Fruit fly (Drosophila melanogaster) whole organism, embryonic: ENCODE measurements around the gene CG1421.

ENCODE experiments used
- Bgb ChIP-seq: fragments of 200-800 bp; sonication (Bioruptor generic); IDR thresholded peaks from 2 replicates; pipeline ENCODE4 v1.3.6; 2022; ENCODE audit warnings: missing biosample characterization, missing genetic modification characterization; ENCODE audit not compliant: partially characterized antibody
- CG10274 ChIP-seq: fragments of 200-800 bp; sonication (Bioruptor generic); optimal IDR thresholded peaks from 3 replicates; lab custom pipeline; 2017; ENCODE audit warnings: missing biosample characterization, mild to moderate bottlenecking, missing genetic modification characterization
- CG10431 ChIP-seq: fragments of 200-800 bp; sonication (Bioruptor generic); optimal IDR thresholded peaks from 3 replicates; lab custom pipeline; 2018; ENCODE audit warnings: missing biosample characterization, mild to moderate bottlenecking, missing genetic modification characterization
- CG12744 ChIP-seq: fragments of 200-800 bp; sonication (Bioruptor generic); optimal IDR thresholded peaks from 2 replicates; lab custom pipeline; 2016; ENCODE audit warnings: missing biosample characterization, missing genetic modification characterization
- CG13287 ChIP-seq: fragments of 200-800 bp; sonication (Bioruptor generic); IDR thresholded peaks from 2 replicates; pipeline ENCODE4 v1.3.6; 2022; ENCODE audit warnings: missing biosample characterization, missing genetic modification characterization; ENCODE audit not compliant: partially characterized antibody
- CG14050 ChIP-seq: fragments of 200-800 bp; sonication (Bioruptor generic); IDR thresholded peaks from 3 replicates; pipeline ENCODE4 v1.3.6; 2022; ENCODE audit warnings: missing biosample characterization, missing genetic modification characterization
- CG1529 ChIP-seq: fragments of 200-800 bp; sonication (Bioruptor generic); optimal IDR thresholded peaks from 3 replicates; lab custom pipeline; 2018; ENCODE audit warnings: missing biosample characterization, missing genetic modification characterization
- CG17328 ChIP-seq: fragments of 200-800 bp; sonication (Bioruptor generic); IDR thresholded peaks from 2 replicates; pipeline ENCODE4 v1.3.6; 2022; ENCODE audit warnings: missing biosample characterization, missing genetic modification characterization
- CG17829 ChIP-seq: fragments of 200-800 bp; optimal IDR thresholded peaks from 2 replicates; lab custom pipeline; 2019; ENCODE audit warnings: missing biosample characterization, mild to moderate bottlenecking, missing genetic modification characterization, moderate library complexity
- CG18011 ChIP-seq: fragments of 200-800 bp; sonication (Bioruptor generic); optimal IDR thresholded peaks from 2 replicates; lab custom pipeline; 2017; ENCODE audit warnings: missing biosample characterization, missing genetic modification characterization, mild to moderate bottlenecking, moderate library complexity, missing genotype
- CG2199 ChIP-seq: fragments of 200-800 bp; sonication (Bioruptor generic); IDR thresholded peaks from 3 replicates; pipeline ENCODE4 v1.3.6; 2022; ENCODE audit warnings: missing biosample characterization, missing genetic modification characterization
- CG2875 ChIP-seq: fragments of 200-800 bp; sonication (Bioruptor generic); optimal IDR thresholded peaks from 2 replicates; lab custom pipeline; 2017; ENCODE audit warnings: missing biosample characterization, mild to moderate bottlenecking, missing genetic modification characterization, missing genetic modification reagents
- CG30431 ChIP-seq: fragments of 200-800 bp; sonication (Bioruptor generic); optimal IDR thresholded peaks from 2 replicates; lab custom pipeline; 2017; ENCODE audit warnings: missing biosample characterization, missing genetic modification characterization
- CG3065 ChIP-seq: fragments of 200-800 bp; sonication (Bioruptor generic); optimal IDR thresholded peaks from 2 replicates; lab custom pipeline; 2016; ENCODE audit warnings: missing biosample characterization, missing genetic modification characterization
- CG32532 ChIP-seq: fragments of 200-800 bp; sonication (Bioruptor generic); IDR thresholded peaks from 2 replicates; pipeline ENCODE4 v1.3.6; 2022; ENCODE audit warnings: missing biosample characterization, missing genetic modification characterization
- CG33213 ChIP-seq: fragments of 200-800 bp; sonication (Bioruptor generic); optimal IDR thresholded peaks from 3 replicates; lab custom pipeline; 2016; ENCODE audit warnings: missing biosample characterization, missing genetic modification characterization
- CG3847 ChIP-seq: fragments of 200-800 bp; sonication (Bioruptor generic); IDR thresholded peaks from 2 replicates; pipeline ENCODE4 v1.3.6; 2022; ENCODE audit warnings: missing biosample characterization, missing genetic modification characterization
- CG4360 ChIP-seq: fragments of 200-800 bp; sonication (Bioruptor generic); IDR thresholded peaks from 2 replicates; pipeline ENCODE4 v1.3.6; 2022; ENCODE audit warnings: missing biosample characterization, missing genetic modification characterization
- CG6254 ChIP-seq: fragments of 200-800 bp; sonication (Bioruptor generic); optimal IDR thresholded peaks from 3 replicates; lab custom pipeline; 2017; ENCODE audit warnings: mild to moderate bottlenecking, missing biosample characterization, missing genetic modification reagents, missing genetic modification characterization
- CG6689 ChIP-seq: fragments of 200-800 bp; sonication (Bioruptor generic); IDR thresholded peaks from 2 replicates; pipeline ENCODE4 v1.3.6; 2022; ENCODE audit warnings: missing biosample characterization, missing genetic modification characterization
- CG7271 ChIP-seq: fragments of 200-800 bp; sonication (Bioruptor generic); optimal IDR thresholded peaks from 2 replicates; lab custom pipeline; 2018; ENCODE audit warnings: missing biosample characterization, mild to moderate bottlenecking, missing genetic modification characterization, moderate library complexity
- CG7556 ChIP-seq: fragments of 200-800 bp; sonication (Bioruptor generic); optimal IDR thresholded peaks from 2 replicates; lab custom pipeline; 2017; ENCODE audit warnings: missing biosample characterization, mild to moderate bottlenecking, missing genetic modification characterization
- CG9817 ChIP-seq: fragments of 200-800 bp; sonication (Bioruptor generic); optimal IDR thresholded peaks from 2 replicates; lab custom pipeline; 2018; ENCODE audit warnings: missing biosample characterization, mild to moderate bottlenecking, missing genetic modification characterization, moderate library complexity
- CTCF ChIP-seq: fragments of 200-800 bp; sonication (Bioruptor generic); optimal IDR thresholded peaks from 2 replicates; lab custom pipeline; 2017; ENCODE audit warnings: missing biosample characterization, mild to moderate bottlenecking, missing genetic modification characterization, moderate library complexity
- CoRest ChIP-seq: fragments of 200-800 bp; sonication (Bioruptor generic); optimal IDR thresholded peaks from 3 replicates; lab custom pipeline; 2018; ENCODE audit warnings: missing biosample characterization, mild to moderate bottlenecking, missing genetic modification characterization, moderate library complexity
- D19A ChIP-seq: fragments of 200-800 bp; optimal IDR thresholded peaks from 3 replicates; lab custom pipeline; 2019; ENCODE audit warnings: missing biosample characterization, mild to moderate bottlenecking, missing genetic modification characterization, moderate library complexity
- Doc2 ChIP-seq: fragments of 200-800 bp; sonication (Bioruptor generic); IDR thresholded peaks from 2 replicates; pipeline ENCODE4 v1.3.6; 2022; ENCODE audit warnings: missing biosample characterization, missing genetic modification characterization
- Ets97D ChIP-seq: fragments of 200-800 bp; sonication (Bioruptor generic); optimal IDR thresholded peaks from 3 replicates; lab custom pipeline; 2016; ENCODE audit warnings: missing biosample characterization, missing genetic modification characterization
- HmgD ChIP-seq: fragments of 200-800 bp; sonication (Bioruptor generic); optimal IDR thresholded peaks from 3 replicates; lab custom pipeline; 2016; ENCODE audit warnings: missing biosample characterization, missing genetic modification characterization
- Mes4 ChIP-seq: fragments of 200-800 bp; sonication (Bioruptor generic); optimal IDR thresholded peaks from 2 replicates; lab custom pipeline; 2016; ENCODE audit warnings: missing biosample characterization, missing genetic modification characterization
- Mrtf ChIP-seq: fragments of 200-800 bp; sonication (Bioruptor generic); IDR thresholded peaks from 3 replicates; pipeline ENCODE4 v1.3.6; 2022; ENCODE audit warnings: missing biosample characterization, missing genetic modification characterization
- Poxn ChIP-seq: fragments of 200-800 bp; sonication (Bioruptor generic); IDR thresholded peaks from 2 replicates; pipeline ENCODE4 v1.3.6; 2022; ENCODE audit warnings: missing biosample characterization, missing genetic modification characterization
- Rfx ChIP-seq: fragments of 200-800 bp; sonication (Bioruptor generic); IDR thresholded peaks from 2 replicates; pipeline ENCODE4 v1.3.6; 2022; ENCODE audit warnings: missing biosample characterization, missing genetic modification characterization
- Trl ChIP-seq, 3 experiments: fragments of >200 bp in 2 of 3; fragments of 200-800 bp in 1 of 3; sonication (Bioruptor generic) in 1 of 3; optimal IDR thresholded peaks; 2 replicates in 1 of 3; 3 replicates in 2 of 3; lab custom pipeline; 2016 to 2017; ENCODE audit warnings: missing biosample characterization in 1 of 3, missing genetic modification characterization in 1 of 3
- ac ChIP-seq: fragments of 200-800 bp; sonication (Bioruptor generic); optimal IDR thresholded peaks from 3 replicates; lab custom pipeline; 2017; ENCODE audit warnings: missing biosample characterization, mild to moderate bottlenecking, missing genetic modification characterization
- bsh ChIP-seq, 2 experiments: fragments of 200-800 bp; sonication (Bioruptor generic); optimal IDR thresholded peaks; 2 replicates each; lab custom pipeline; 2017 to 2018; ENCODE audit warnings: mild to moderate bottlenecking in 2 of 2, missing biosample characterization in 2 of 2, missing genetic modification characterization in 2 of 2, moderate library complexity in 1 of 2
- cwo ChIP-seq: fragments of 200-800 bp; sonication (Bioruptor generic); optimal IDR thresholded peaks from 3 replicates; lab custom pipeline; 2017; ENCODE audit warnings: missing biosample characterization, missing genetic modification characterization, mild to moderate bottlenecking, moderate library complexity, missing genetic modification reagents
- eve ChIP-seq, 2 experiments: fragments of >200 bp; optimal IDR thresholded peaks; 2 replicates each; lab custom pipeline; 2017; ENCODE audit warnings: missing biosample characterization in 2 of 2, missing genetic modification characterization in 2 of 2
- insv ChIP-seq, 2 experiments: fragments of 200-800 bp; sonication (Bioruptor generic); optimal IDR thresholded peaks; 3 replicates each; lab custom pipeline; 2016 to 2018; ENCODE audit warnings: missing biosample characterization in 2 of 2, missing genetic modification characterization in 2 of 2
- kah ChIP-seq: fragments of 200-800 bp; sonication (Bioruptor generic); optimal IDR thresholded peaks from 2 replicates; lab custom pipeline; 2018; ENCODE audit warnings: missing biosample characterization, mild to moderate bottlenecking, missing genetic modification characterization
- lbe ChIP-seq: fragments of 200-800 bp; sonication (Bioruptor generic); optimal IDR thresholded peaks from 2 replicates; lab custom pipeline; 2016; ENCODE audit warnings: missing biosample characterization, mild to moderate bottlenecking, missing genetic modification characterization
- oc ChIP-seq: fragments of 200-800 bp; sonication (Bioruptor generic); optimal IDR thresholded peaks from 2 replicates; lab custom pipeline; 2018; ENCODE audit warnings: missing biosample characterization, mild to moderate bottlenecking, missing genetic modification characterization, moderate library complexity
- salm ChIP-seq: fragments of 200-800 bp; sonication (Bioruptor generic); optimal IDR thresholded peaks from 2 replicates; lab custom pipeline; 2018; ENCODE audit warnings: missing biosample characterization, mild to moderate bottlenecking, missing genetic modification characterization
- sc ChIP-seq, 3 experiments: fragments of >200 bp in 2 of 3; fragments of 200-800 bp in 1 of 3; sonication (Bioruptor generic) in 1 of 3; optimal IDR thresholded peaks; 2 replicates in 2 of 3; 3 replicates in 1 of 3; lab custom pipeline; 2017; ENCODE audit warnings: mild to moderate bottlenecking in 1 of 3, missing biosample characterization in 1 of 3, missing genetic modification characterization in 1 of 3, missing genetic modification reagents in 1 of 3
- sima ChIP-seq: fragments of 200-800 bp; sonication (Bioruptor generic); optimal IDR thresholded peaks from 2 replicates; lab custom pipeline; 2016; ENCODE audit warnings: missing biosample characterization, missing genetic modification characterization
- tio ChIP-seq: fragments of 200-800 bp; sonication (Bioruptor generic); optimal IDR thresholded peaks from 2 replicates; lab custom pipeline; 2017; ENCODE audit warnings: missing biosample characterization, missing genetic modification characterization, inconsistent platforms
- wek ChIP-seq: fragments of 200-800 bp; sonication (Bioruptor generic); optimal IDR thresholded peaks from 3 replicates; lab custom pipeline; 2018; ENCODE audit warnings: missing biosample characterization, mild to moderate bottlenecking, missing genetic modification characterization, moderate library complexity

The CG1421 gene

dm6 chr2L:21867040-21867981, 35.5 kb upstream of the CG1421 start (continued):
- peak; percentile 67; the same call in 1 of the 2 replicates for TF ChIP-seq Poxn (GFP tag; lab: Robert Waterston, UW)
- TF ChIP-seq Mrtf (GFP tag; lab: Robert Waterston, UW), result peak; percentile 93
- peak; percentile 54 for TF ChIP-seq CG18011
- peak; percentile 93 for TF ChIP-seq CG6689 (GFP tag; lab: Robert Waterston, UW)
- TF ChIP-seq CG30431 (GFP tag; lab: Kevin White, UChicago), result peak; percentile 90
- TF ChIP-seq CTCF (GFP tag; lab: Kevin White, UChicago), result peak; percentile 36
- TF ChIP-seq sima (GFP tag; lab: Kevin White, UChicago), result peak; percentile 78
- TF ChIP-seq CG32532, result peak; percentile 93
- peak; percentile 81 for TF ChIP-seq tio (GFP tag; lab: Kevin White, UChicago)
- peak; percentile 90 for TF ChIP-seq D19A
- peak; percentile 90 for TF ChIP-seq oc (tag; lab: Kevin White, UChicago)
- TF ChIP-seq CG7271 (tag; lab: Kevin White, UChicago), result no peak
- peak; percentile 91 for TF ChIP-seq Rfx (GFP tag; lab: Robert Waterston, UW)
- TF ChIP-seq CG4360 (GFP tag; lab: Robert Waterston, UW), result peak; percentile 54; the same call in 1 of the 2 replicates
- TF ChIP-seq salm (tag; lab: Kevin White, UChicago), result peak; percentile 49
- peak; percentile 41 for TF ChIP-seq HmgD (GFP tag; lab: Kevin White, UChicago)
- TF ChIP-seq CG9817 (tag; lab: Kevin White, UChicago), result peak; percentile 84
- peak; percentile 84 for TF ChIP-seq CG7556 (GFP tag; lab: Kevin White, UChicago)
- TF ChIP-seq CG10274 (GFP tag; lab: Kevin White, UChicago), result peak; percentile 73
- peak; percentile 86; the same call in 2 of the 3 replicates for TF ChIP-seq CG2199
- TF ChIP-seq Ets97D (GFP tag; lab: Kevin White, UChicago), result peak; percentile 68
- peak; percentile 75 for TF ChIP-seq kah (GFP tag; lab: Kevin White, UChicago)
- no peak for TF ChIP-seq insv (GFP tag; optimal IDR thresholded peaks at IDR 0.05; lab: Kevin White, UChicago)
- TF ChIP-seq ac, result peak; percentile 49
- peak in 1 of 2 experiments; percentile 95 for TF ChIP-seq eve (GFP tag; optimal IDR thresholded peaks at IDR 0.05; lab: Kevin White, UChicago)
- peak; percentile 86 for TF ChIP-seq CG14050 (GFP tag; lab: Robert Waterston, UW)
- peak; percentile 93 for TF ChIP-seq CG17328 (GFP tag; lab: Robert Waterston, UW)
- no peak for TF ChIP-seq Bgb (GFP tag; lab: Robert Waterston, UW)
- TF ChIP-seq cwo (GFP tag; lab: Kevin White, UChicago), result peak; percentile 76
- TF ChIP-seq CG3065 (GFP tag; lab: Kevin White, UChicago), result peak; percentile 91
- peak; percentile 96 for TF ChIP-seq CG17829 (tag; lab: Kevin White, UChicago)
- TF ChIP-seq Trl (optimal IDR thresholded peaks at IDR 0.05; lab: Kevin White, UChicago), result no peak
- peak; percentile 93 for TF ChIP-seq Trl (GFP tag; optimal IDR thresholded peaks at IDR 0.05; lab: Kevin White, UChicago)
- no peak for TF ChIP-seq CG13287 (GFP tag; lab: Robert Waterston, UW)
- TF ChIP-seq bsh (GFP tag; optimal IDR thresholded peaks at IDR 0.05; lab: Kevin White, UChicago), result peak in 1 of 2 experiments; percentile 97
- peak; percentile 77 for TF ChIP-seq CG12744 (GFP tag; lab: Kevin White, UChicago)
- peak; percentile 72 for TF ChIP-seq CG10431 (GFP tag; lab: Kevin White, UChicago)
- peak; percentile 61; the same call in 1 of the 2 replicates for TF ChIP-seq Doc2 (GFP tag; lab: Robert Waterston, UW)
- TF ChIP-seq CG6254 (GFP tag; lab: Kevin White, UChicago), result peak; percentile 85
- TF ChIP-seq Mes4 (GFP tag; lab: Kevin White, UChicago), result peak; percentile 91
- TF ChIP-seq wek, result peak; percentile 63
- no peak for TF ChIP-seq sc (optimal IDR thresholded peaks at IDR 0.05; lab: Kevin White, UChicago)
- peak; percentile 89 for TF ChIP-seq sc (GFP tag; optimal IDR thresholded peaks at IDR 0.05; lab: Kevin White, UChicago)
- peak; percentile 91 for TF ChIP-seq CG2875
- peak; percentile 90 for TF ChIP-seq CG33213 (GFP tag; lab: Kevin White, UChicago)
- TF ChIP-seq CG3847 (GFP tag; lab: Robert Waterston, UW), result peak; percentile 91
- TF ChIP-seq CG1529 (GFP tag; lab: Kevin White, UChicago), result peak; percentile 88
- TF ChIP-seq lbe, result no peak
- peak; percentile 94 for TF ChIP-seq CoRest (tag; lab: Kevin White, UChicago)
